Worm (Caenorhabditis elegans) whole organism, late embryonic: ENCODE results near the gene nit-1.

ENCODE experiments used
- F13H6.1 ChIP-seq: sonication (generic microtip); optimal IDR thresholded peaks from 2 replicates; lab custom pipeline; 2016; ENCODE audit warnings: missing genetic modification characterization, missing compliant biosample characterization
- ama-1 ChIP-seq: fragments of 150-350 bp; optimal IDR thresholded peaks from 2 replicates; lab custom pipeline; 2014
- ceh-9 ChIP-seq: sonication (generic microtip); optimal IDR thresholded peaks from 2 replicates; lab custom pipeline; 2016; ENCODE audit warnings: mild to moderate bottlenecking, missing genetic modification characterization, inconsistent platforms, missing compliant biosample characterization
- ets-4 ChIP-seq: sonication (generic microtip); optimal IDR thresholded peaks from 2 replicates; lab custom pipeline; 2016; ENCODE audit warnings: missing genetic modification characterization, missing compliant biosample characterization
- hlh-30 ChIP-seq: sonication (generic microtip); optimal IDR thresholded peaks from 2 replicates; lab custom pipeline; 2017; ENCODE audit warnings: antibody characterized with exemption, missing genetic modification characterization, missing compliant biosample characterization; ENCODE audit not compliant: insufficient read depth
- lim-6 ChIP-seq: sonication (generic microtip); optimal IDR thresholded peaks from 2 replicates; lab custom pipeline; 2016; ENCODE audit warnings: missing genetic modification characterization, missing compliant biosample characterization
- mec-3 ChIP-seq: sonication (generic microtip); optimal IDR thresholded peaks from 2 replicates; lab custom pipeline; 2016; ENCODE audit warnings: borderline replicate concordance, missing genetic modification characterization, missing compliant biosample characterization
- odd-2 ChIP-seq: sonication (generic microtip); optimal IDR thresholded peaks from 2 replicates; lab custom pipeline; 2017; ENCODE audit warnings: antibody characterized with exemption, mild to moderate bottlenecking, missing genetic modification characterization, missing compliant biosample characterization

DNA sequence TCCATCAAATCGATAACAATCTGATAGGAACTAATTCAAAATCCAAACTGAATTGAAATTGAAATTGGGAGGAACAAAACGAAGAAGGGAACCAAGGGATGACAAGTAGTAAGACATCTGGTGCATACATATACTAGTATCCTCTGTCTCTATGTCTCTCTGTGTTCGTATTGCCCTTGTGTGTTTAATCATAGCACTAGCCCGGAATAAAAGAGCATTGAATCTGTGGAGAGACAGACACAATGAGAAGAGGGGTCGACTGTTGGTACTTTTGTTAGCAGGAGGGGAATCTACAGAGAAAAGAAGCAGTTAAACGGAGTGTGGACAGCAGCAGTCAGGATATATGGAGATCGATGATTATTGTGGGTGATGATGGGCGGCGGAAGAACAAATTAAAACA, 6.3 kb upstream of the nit-1 start:
- no peak for TF ChIP-seq odd-2 (tag; lab: Kevin White, UChicago)
- TF ChIP-seq ama-1 (lab: Kevin White, UChicago) = no peak
- no peak for TF ChIP-seq mec-3 (tag; lab: Kevin White, UChicago)
- TF ChIP-seq ceh-9 = no peak
- TF ChIP-seq ets-4 (tag; lab: Kevin White, UChicago) = no peak
- no peak for TF ChIP-seq hlh-30
- no peak for TF ChIP-seq lim-6 (tag; lab: Kevin White, UChicago)
- TF ChIP-seq F13H6.1 (tag; lab: Kevin White, UChicago) = no peak
